Worm (Caenorhabditis elegans): ENCODE data around the gene ZK1321.1.

ce11 chrII:9742784-9743183 lies 11.0 kb upstream of the ZK1321.1 start, which contains the start of gene pno-1:
- TF ChIP-seq elt-1 (tag; optimal IDR thresholded peaks at IDR 0.05) (no peak), R02D3.7 (tag; optimal IDR thresholded peaks at IDR 0.05) (no peak), ceh-82 (tag; optimal IDR thresholded peaks at IDR 0.05) (no peak), nhr-23 (tag; optimal IDR thresholded peaks at IDR 0.05) (no peak), pha-4 (tag; optimal IDR thresholded peaks at IDR 0.05) (no peak), elt-3 (tag; optimal IDR thresholded peaks at IDR 0.05) (no peak), elt-2 (tag; optimal IDR thresholded peaks at IDR 0.05) (no peak), nhr-11 (tag; optimal IDR thresholded peaks at IDR 0.05) (no peak), mdl-1 (tag; optimal IDR thresholded peaks at IDR 0.05) (no peak), fkh-10 (GFP tag; optimal IDR thresholded peaks at IDR 0.05) (no peak), ceh-28 (tag; optimal IDR thresholded peaks at IDR 0.05) (no peak), lin-39 (tag; optimal IDR thresholded peaks at IDR 0.05) (no peak), nhr-28 (tag; optimal IDR thresholded peaks at IDR 0.05) (no peak)
